Fruit fly (Drosophila melanogaster) whole organism, embryonic: Measurements from ENCODE around the gene CG18081.
A peak's percentile ranks its signal among the peaks of the same experiment; 100 is the strongest.

ENCODE experiments used
- ATbp ChIP-seq: fragments of 200-800 bp; sonication (Bioruptor generic); optimal IDR thresholded peaks from 2 replicates; lab custom pipeline; 2017; ENCODE audit warnings: missing biosample characterization, mild to moderate bottlenecking, missing genetic modification characterization, missing genetic modification reagents
- CG10274 ChIP-seq: fragments of 200-800 bp; sonication (Bioruptor generic); optimal IDR thresholded peaks from 3 replicates; lab custom pipeline; 2017; ENCODE audit warnings: missing biosample characterization, mild to moderate bottlenecking, missing genetic modification characterization
- CG10321 ChIP-seq: fragments of 200-800 bp; sonication (Bioruptor generic); IDR thresholded peaks from 2 replicates; pipeline ENCODE4 v1.3.6; 2022; ENCODE audit warnings: missing biosample characterization, missing genetic modification characterization
- CG13287 ChIP-seq: fragments of 200-800 bp; sonication (Bioruptor generic); IDR thresholded peaks from 2 replicates; pipeline ENCODE4 v1.3.6; 2022; ENCODE audit warnings: missing biosample characterization, missing genetic modification characterization; ENCODE audit not compliant: partially characterized antibody
- CG14965 ChIP-seq: fragments of 200-800 bp; sonication (Bioruptor generic); optimal IDR thresholded peaks from 2 replicates; lab custom pipeline; 2016; ENCODE audit warnings: missing biosample characterization, missing genetic modification characterization, borderline replicate concordance
- CG15269 ChIP-seq: fragments of 200-800 bp; sonication (Bioruptor generic); optimal IDR thresholded peaks from 2 replicates; lab custom pipeline; 2018; ENCODE audit warnings: missing biosample characterization, mild to moderate bottlenecking, missing genetic modification characterization, moderate library complexity
- CG15696 ChIP-seq: fragments of 200-800 bp; sonication (Bioruptor generic); optimal IDR thresholded peaks from 2 replicates; lab custom pipeline; 2019; ENCODE audit warnings: missing biosample characterization, mild to moderate bottlenecking, missing genetic modification characterization, moderate library complexity
- CG1602 ChIP-seq: fragments of 200-800 bp; sonication (Bioruptor generic); optimal IDR thresholded peaks from 3 replicates; lab custom pipeline; 2016; ENCODE audit warnings: missing biosample characterization, missing genetic modification characterization
- CG1832 ChIP-seq: fragments of 200-800 bp; sonication (Bioruptor generic); optimal IDR thresholded peaks from 2 replicates; lab custom pipeline; 2017; ENCODE audit warnings: missing biosample characterization, mild to moderate bottlenecking, missing genetic modification characterization, inconsistent platforms
- CG2129 ChIP-seq: fragments of 200-800 bp; sonication (Bioruptor generic); IDR thresholded peaks from 2 replicates; pipeline ENCODE4 v1.3.6; 2022; ENCODE audit warnings: missing biosample characterization, missing genetic modification characterization; ENCODE audit not compliant: partially characterized antibody
- CG2875 ChIP-seq: fragments of 200-800 bp; sonication (Bioruptor generic); optimal IDR thresholded peaks from 2 replicates; lab custom pipeline; 2017; ENCODE audit warnings: missing biosample characterization, mild to moderate bottlenecking, missing genetic modification characterization, missing genetic modification reagents
- CG3163 ChIP-seq: fragments of 200-800 bp; sonication (Bioruptor generic); optimal IDR thresholded peaks from 3 replicates; lab custom pipeline; 2016; ENCODE audit warnings: missing biosample characterization, missing genetic modification characterization
- CG3281 ChIP-seq: fragments of 200-800 bp; sonication (Bioruptor generic); optimal IDR thresholded peaks from 3 replicates; lab custom pipeline; 2017; ENCODE audit warnings: missing biosample characterization, mild to moderate bottlenecking, missing genetic modification characterization
- CG3995 ChIP-seq: fragments of 200-800 bp; sonication (Bioruptor generic); optimal IDR thresholded peaks from 3 replicates; lab custom pipeline; 2016; ENCODE audit warnings: missing biosample characterization, missing genetic modification characterization
- CG4404 ChIP-seq: fragments of 200-800 bp; sonication (Bioruptor generic); IDR thresholded peaks from 2 replicates; pipeline ENCODE4 v1.3.6; 2022; ENCODE audit warnings: missing biosample characterization, missing genetic modification characterization
- CG4424 ChIP-seq: fragments of 200-800 bp; sonication (Bioruptor generic); optimal IDR thresholded peaks from 3 replicates; lab custom pipeline; 2016; ENCODE audit warnings: missing biosample characterization, missing genetic modification characterization
- CG6175 ChIP-seq: fragments of 200-800 bp; sonication (Bioruptor generic); IDR thresholded peaks from 3 replicates; pipeline ENCODE4 v1.3.6; 2022; ENCODE audit warnings: missing biosample characterization, missing genetic modification characterization
- CG6854 ChIP-seq: fragments of 200-800 bp; sonication (Bioruptor generic); optimal IDR thresholded peaks from 3 replicates; lab custom pipeline; 2017; ENCODE audit warnings: missing biosample characterization, mild to moderate bottlenecking, missing genetic modification characterization
- CG8281 ChIP-seq: fragments of 200-800 bp; sonication (Bioruptor generic); optimal IDR thresholded peaks from 2 replicates; lab custom pipeline; 2018; ENCODE audit warnings: missing biosample characterization, mild to moderate bottlenecking, missing genetic modification characterization, moderate library complexity
- CG8765 ChIP-seq: fragments of 200-800 bp; sonication (Bioruptor generic); IDR thresholded peaks from 2 replicates; pipeline ENCODE4 v1.3.6; 2022; ENCODE audit warnings: missing biosample characterization, missing genetic modification characterization
- CG9609 ChIP-seq: fragments of 200-800 bp; sonication (Bioruptor generic); optimal IDR thresholded peaks from 3 replicates; lab custom pipeline; 2016; ENCODE audit warnings: missing biosample characterization, missing genetic modification characterization
- Chrac-16 ChIP-seq: fragments of 200-800 bp; sonication (Bioruptor generic); optimal IDR thresholded peaks from 3 replicates; lab custom pipeline; 2016; ENCODE audit warnings: missing biosample characterization, missing genetic modification characterization
- Dad ChIP-seq: fragments of 200-800 bp; sonication (Bioruptor generic); optimal IDR thresholded peaks from 3 replicates; lab custom pipeline; 2016; ENCODE audit warnings: missing biosample characterization, missing genetic modification characterization
- Fer1 ChIP-seq: fragments of 200-800 bp; sonication (Bioruptor generic); optimal IDR thresholded peaks from 2 replicates; lab custom pipeline; 2017; ENCODE audit warnings: missing biosample characterization, mild to moderate bottlenecking, missing genetic modification characterization
- Kr ChIP-seq: fragments of 200-800 bp; sonication (Bioruptor generic); optimal IDR thresholded peaks from 2 replicates; lab custom pipeline; 2017; ENCODE audit warnings: missing biosample characterization, mild to moderate bottlenecking, missing genetic modification characterization
- Mrtf ChIP-seq: fragments of 200-800 bp; sonication (Bioruptor generic); IDR thresholded peaks from 3 replicates; pipeline ENCODE4 v1.3.6; 2022; ENCODE audit warnings: missing biosample characterization, missing genetic modification characterization
- NFAT ChIP-seq: fragments of 200-800 bp; sonication (Bioruptor generic); IDR thresholded peaks from 2 replicates; pipeline ENCODE4 v1.3.6; 2022; ENCODE audit warnings: missing biosample characterization, missing genetic modification characterization
- Vsx1 ChIP-seq: fragments of 200-800 bp; sonication (Bioruptor generic); optimal IDR thresholded peaks from 2 replicates; lab custom pipeline; 2017; ENCODE audit warnings: missing biosample characterization, mild to moderate bottlenecking, missing genetic modification characterization, missing genetic modification reagents
- ci ChIP-seq: fragments of 200-800 bp; sonication (Bioruptor generic); IDR thresholded peaks from 3 replicates; pipeline ENCODE4 v1.3.6; 2022; ENCODE audit warnings: missing biosample characterization, missing genetic modification characterization
- corto ChIP-seq: fragments of 200-800 bp; sonication (Bioruptor generic); optimal IDR thresholded peaks from 2 replicates; lab custom pipeline; 2016; ENCODE audit warnings: missing biosample characterization, mild to moderate bottlenecking, missing genetic modification characterization, moderate library complexity
- crol ChIP-seq: fragments of 200-800 bp; sonication (Bioruptor generic); IDR thresholded peaks from 2 replicates; pipeline ENCODE4 v1.3.6; 2022; ENCODE audit warnings: missing biosample characterization, missing genetic modification characterization
- da ChIP-seq: fragments of 200-800 bp; sonication (Bioruptor generic); optimal IDR thresholded peaks from 2 replicates; lab custom pipeline; 2016; ENCODE audit warnings: missing biosample characterization, missing genetic modification characterization
- dan ChIP-seq: fragments of 200-800 bp; sonication (Bioruptor generic); IDR thresholded peaks from 2 replicates; pipeline ENCODE4 v1.3.6; 2022; ENCODE audit warnings: missing biosample characterization, missing genetic modification characterization
- dati ChIP-seq: fragments of 200-800 bp; sonication (Bioruptor generic); IDR thresholded peaks from 2 replicates; pipeline ENCODE4 v1.3.6; 2022; ENCODE audit warnings: missing biosample characterization, missing genetic modification characterization
- dimm ChIP-seq: fragments of 200-800 bp; sonication (Bioruptor generic); IDR thresholded peaks from 2 replicates; pipeline ENCODE4 v1.3.6; 2022; ENCODE audit warnings: missing biosample characterization, missing genetic modification characterization
- emc ChIP-seq: fragments of 200-800 bp; sonication (Bioruptor generic); optimal IDR thresholded peaks from 2 replicates; lab custom pipeline; 2016; ENCODE audit warnings: missing biosample characterization, missing genetic modification characterization
- fd96Cb ChIP-seq: fragments of 200-800 bp; sonication (Bioruptor generic); optimal IDR thresholded peaks from 2 replicates; lab custom pipeline; 2018; ENCODE audit warnings: missing biosample characterization, mild to moderate bottlenecking, missing genetic modification characterization, moderate library complexity
- jigr1 ChIP-seq: fragments of 200-800 bp; sonication (Bioruptor generic); IDR thresholded peaks from 3 replicates; pipeline ENCODE4 v1.3.6; 2022; ENCODE audit warnings: missing biosample characterization, missing genetic modification characterization
- klu ChIP-seq: fragments of 200-800 bp; sonication (Bioruptor generic); IDR thresholded peaks from 2 replicates; pipeline ENCODE4 v1.3.6; 2022; ENCODE audit warnings: missing biosample characterization, missing genetic modification characterization
- nerfin-2 ChIP-seq: fragments of 200-800 bp; sonication (Bioruptor generic); IDR thresholded peaks from 2 replicates; pipeline ENCODE4 v1.3.6; 2022; ENCODE audit warnings: missing biosample characterization, missing genetic modification characterization; ENCODE audit not compliant: partially characterized antibody
- oc ChIP-seq: fragments of 200-800 bp; sonication (Bioruptor generic); optimal IDR thresholded peaks from 2 replicates; lab custom pipeline; 2018; ENCODE audit warnings: missing biosample characterization, mild to moderate bottlenecking, missing genetic modification characterization, moderate library complexity
- pan ChIP-seq, 4 experiments: fragments of >200 bp in 3 of 4; fragments of 200-800 bp in 1 of 4; sonication (Bioruptor generic) in 1 of 4; optimal IDR thresholded peaks in 3 of 4; IDR thresholded peaks in 1 of 4; 2 replicates each; pipeline versions ENCODE4 v1.3.6 to Lab custom; 2017 to 2022; ENCODE audit warnings: missing biosample characterization in 2 of 4, missing genetic modification characterization in 2 of 4, mixed read lengths in 1 of 4
- repo ChIP-seq: fragments of 200-800 bp; sonication (Bioruptor generic); optimal IDR thresholded peaks from 2 replicates; lab custom pipeline; 2016; ENCODE audit warnings: missing biosample characterization, missing genetic modification characterization
- run ChIP-seq: fragments of 200-800 bp; sonication (Bioruptor generic); optimal IDR thresholded peaks from 3 replicates; lab custom pipeline; 2018; ENCODE audit warnings: missing biosample characterization, mild to moderate bottlenecking, missing genetic modification characterization
- sens-2 ChIP-seq: fragments of 200-800 bp; sonication (Bioruptor generic); IDR thresholded peaks from 2 replicates; pipeline ENCODE4 v1.3.6; 2022; ENCODE audit warnings: missing biosample characterization, missing genetic modification characterization
- sima ChIP-seq: fragments of 200-800 bp; sonication (Bioruptor generic); optimal IDR thresholded peaks from 2 replicates; lab custom pipeline; 2016; ENCODE audit warnings: missing biosample characterization, missing genetic modification characterization
- slou ChIP-seq: fragments of 200-800 bp; sonication (Bioruptor generic); optimal IDR thresholded peaks from 3 replicates; lab custom pipeline; 2016; ENCODE audit warnings: missing biosample characterization, missing genetic modification characterization
- slp2 ChIP-seq: fragments of 200-800 bp; sonication (Bioruptor generic); optimal IDR thresholded peaks from 2 replicates; lab custom pipeline; 2016; ENCODE audit warnings: missing biosample characterization, missing genetic modification characterization
- ssp ChIP-seq: fragments of 200-800 bp; sonication (Bioruptor generic); IDR thresholded peaks from 2 replicates; pipeline ENCODE4 v1.3.6; 2022; ENCODE audit warnings: missing biosample characterization, missing genetic modification characterization
- stc ChIP-seq: fragments of 200-800 bp; sonication (Bioruptor generic); IDR thresholded peaks from 2 replicates; pipeline ENCODE4 v1.3.6; 2022; ENCODE audit warnings: missing biosample characterization, missing genetic modification characterization
- toy ChIP-seq: fragments of 200-800 bp; sonication (Bioruptor generic); IDR thresholded peaks from 2 replicates; pipeline ENCODE4 v1.3.6; 2022; ENCODE audit warnings: missing biosample characterization, missing genetic modification characterization
- vvl ChIP-seq: fragments of 200-800 bp; sonication (Bioruptor generic); IDR thresholded peaks from 2 replicates; pipeline ENCODE4 v1.3.6; 2022; ENCODE audit warnings: missing biosample characterization, missing genetic modification characterization

CG18081 gene

dm6 chr3L:15832146-15832545 is 3.0 kb downstream of the CG18081 start, which contains the start of gene CG12713 (continued):
- TF ChIP-seq nerfin-2 (GFP tag; lab: Robert Waterston, UW) (peak; percentile 73), CG13287 (GFP tag; lab: Robert Waterston, UW) (peak; percentile 88), oc (no peak), Chrac-16 (GFP tag; lab: Kevin White, UChicago) (no peak), ci (no peak), slp2 (GFP tag; lab: Kevin White, UChicago) (no peak), sens-2 (no peak), CG3163 (GFP tag; lab: Kevin White, UChicago) (no peak), CG2875 (no peak), dati (GFP tag; lab: Robert Waterston, UW) (no peak), ATbp (GFP tag; lab: Kevin White, UChicago) (no peak), CG8765 (no peak), CG6175 (no peak), Kr (GFP tag; lab: Kevin White, UChicago) (no peak), run (tag; lab: Kevin White, UChicago) (no peak), klu (GFP tag; lab: Robert Waterston, UW) (no peak), ssp (GFP tag; lab: Robert Waterston, UW) (peak; percentile 90), CG10321 (GFP tag; lab: Robert Waterston, UW) (no peak), Fer1 (GFP tag; lab: Kevin White, UChicago) (no peak), Dad (no peak), vvl (GFP tag; lab: Robert Waterston, UW) (no peak), pan (optimal IDR thresholded peaks at IDR 0.05; lab: Kevin White, UChicago) (no peak), pan (GFP tag; optimal IDR thresholded peaks at IDR 0.05 in 1 of 2, IDR thresholded peaks at IDR 0.05 in 1 of 2) (no peak), da (GFP tag; lab: Kevin White, UChicago) (no peak), stc (GFP tag; lab: Robert Waterston, UW) (no peak), jigr1 (no peak), CG6854 (GFP tag; lab: Kevin White, UChicago) (no peak), toy (GFP tag; lab: Robert Waterston, UW) (no peak), corto (GFP tag; lab: Kevin White, UChicago) (no peak), CG14965 (GFP tag; lab: Kevin White, UChicago) (no peak), dan (GFP tag; lab: Robert Waterston, UW) (no peak), CG9609 (GFP tag; lab: Kevin White, UChicago) (no peak), CG15696 (no peak), repo (GFP tag; lab: Kevin White, UChicago) (no peak), slou (no peak), emc (no peak), fd96Cb (tag; lab: Kevin White, UChicago) (no peak), CG4404 (GFP tag; lab: Robert Waterston, UW) (no peak), crol (GFP tag; lab: Robert Waterston, UW) (no peak), dimm (GFP tag; lab: Robert Waterston, UW) (no peak), sima (GFP tag; lab: Kevin White, UChicago) (no peak), CG3995 (no peak), CG1832 (GFP tag; lab: Kevin White, UChicago) (no peak), Vsx1 (GFP tag; lab: Kevin White, UChicago) (no peak), CG10274 (GFP tag; lab: Kevin White, UChicago) (no peak), CG15269 (no peak), CG8281 (tag; lab: Kevin White, UChicago) (no peak), NFAT (no peak), CG1602 (GFP tag; lab: Kevin White, UChicago) (no peak), CG3281 (GFP tag; lab: Kevin White, UChicago) (no peak), CG2129 (GFP tag; lab: Robert Waterston, UW) (peak; percentile 38; the same call in 1 of the 2 replicates), Mrtf (GFP tag; lab: Robert Waterston, UW) (no peak), CG4424 (GFP tag; lab: Kevin White, UChicago) (peak; percentile 20)
